Worm (Caenorhabditis elegans) whole organism, late embryonic: ENCODE data around the gene lars-1.

Source experiments
- C08G9.2 ChIP-seq: sonication (generic microtip); optimal IDR thresholded peaks from 2 replicates; lab custom pipeline; 2016; ENCODE audit warnings: mild to moderate bottlenecking, missing genetic modification characterization, moderate library complexity, missing compliant biosample characterization
- C38D4.7 ChIP-seq: fragments of 200-800 bp; sonication (Bioruptor generic); optimal IDR thresholded peaks from 2 replicates; lab custom pipeline; 2018; ENCODE audit warnings: mild to moderate bottlenecking, missing genetic modification characterization, moderate library complexity, missing compliant biosample characterization
- K09A11.1 ChIP-seq: sonication (generic microtip); optimal IDR thresholded peaks from 2 replicates; lab custom pipeline; 2017; ENCODE audit warnings: antibody characterized with exemption, mild to moderate bottlenecking, missing genetic modification characterization, missing compliant biosample characterization; ENCODE audit not compliant: insufficient read depth
- ama-1 ChIP-seq: fragments of 150-350 bp; optimal IDR thresholded peaks from 2 replicates; lab custom pipeline; 2014
- ceh-14 ChIP-seq: sonication (generic microtip); optimal IDR thresholded peaks from 2 replicates; lab custom pipeline; 2016; ENCODE audit warnings: missing genotype, missing genetic modification characterization, missing compliant biosample characterization
- ceh-18 ChIP-seq: sonication (generic microtip); optimal IDR thresholded peaks from 2 replicates; lab custom pipeline; 2016; ENCODE audit warnings: missing genetic modification characterization, missing compliant biosample characterization
- ceh-2 ChIP-seq: sonication (generic microtip); optimal IDR thresholded peaks from 2 replicates; lab custom pipeline; 2016; ENCODE audit warnings: missing genotype, missing genetic modification characterization, missing compliant biosample characterization
- ceh-22 ChIP-seq: sonication (generic microtip); optimal IDR thresholded peaks from 2 replicates; lab custom pipeline; 2017; ENCODE audit warnings: missing biosample characterization, missing genetic modification characterization
- ceh-31 ChIP-seq: sonication (generic microtip); optimal IDR thresholded peaks from 2 replicates; lab custom pipeline; 2016; ENCODE audit warnings: missing genetic modification characterization, missing compliant biosample characterization
- ceh-9 ChIP-seq: sonication (generic microtip); optimal IDR thresholded peaks from 2 replicates; lab custom pipeline; 2016; ENCODE audit warnings: mild to moderate bottlenecking, missing genetic modification characterization, inconsistent platforms, missing compliant biosample characterization
- che-1 ChIP-seq: sonication (generic microtip); optimal IDR thresholded peaks from 2 replicates; lab custom pipeline; 2016; ENCODE audit warnings: mild to moderate bottlenecking, missing genetic modification characterization, missing compliant biosample characterization
- dmd-4 ChIP-seq: sonication (generic microtip); optimal IDR thresholded peaks from 2 replicates; lab custom pipeline; 2016; ENCODE audit warnings: borderline replicate concordance, missing genetic modification characterization, missing compliant biosample characterization
- elt-2 ChIP-seq: sonication (generic microtip); optimal IDR thresholded peaks from 2 replicates; lab custom pipeline; 2016; ENCODE audit warnings: missing genetic modification reagents, missing genetic modification characterization, missing compliant biosample characterization
- eyg-1 ChIP-seq: sonication (generic microtip); optimal IDR thresholded peaks from 2 replicates; lab custom pipeline; 2016; ENCODE audit warnings: missing genotype, missing genetic modification characterization, missing compliant biosample characterization
- fkh-10 ChIP-seq: fragments of 150-350 bp; optimal IDR thresholded peaks from 2 replicates; lab custom pipeline; 2014; ENCODE audit warnings: missing biosample characterization, missing genetic modification reagents, missing genetic modification characterization
- fkh-6 ChIP-seq: sonication (generic microtip); optimal IDR thresholded peaks from 2 replicates; lab custom pipeline; 2016; ENCODE audit warnings: missing genetic modification characterization, missing compliant biosample characterization
- hlh-15 ChIP-seq: sonication (generic microtip); optimal IDR thresholded peaks from 2 replicates; lab custom pipeline; 2016; ENCODE audit warnings: missing genetic modification characterization, missing compliant biosample characterization
- hlh-30 ChIP-seq: sonication (generic microtip); optimal IDR thresholded peaks from 2 replicates; lab custom pipeline; 2017; ENCODE audit warnings: antibody characterized with exemption, missing genetic modification characterization, missing compliant biosample characterization; ENCODE audit not compliant: insufficient read depth
- hlh-8 ChIP-seq: sonication (generic microtip); optimal IDR thresholded peaks from 2 replicates; lab custom pipeline; 2016; ENCODE audit warnings: missing genotype, missing genetic modification characterization, missing compliant biosample characterization
- lim-6 ChIP-seq: sonication (generic microtip); optimal IDR thresholded peaks from 2 replicates; lab custom pipeline; 2016; ENCODE audit warnings: missing genetic modification characterization, missing compliant biosample characterization
- madf-2 ChIP-seq: sonication (generic microtip); optimal IDR thresholded peaks from 2 replicates; lab custom pipeline; 2017; ENCODE audit warnings: missing genetic modification characterization, missing compliant biosample characterization
- odd-2 ChIP-seq: sonication (generic microtip); optimal IDR thresholded peaks from 2 replicates; lab custom pipeline; 2017; ENCODE audit warnings: antibody characterized with exemption, mild to moderate bottlenecking, missing genetic modification characterization, missing compliant biosample characterization
- pat-9 ChIP-seq: fragments of 200-800 bp; sonication (Bioruptor generic); optimal IDR thresholded peaks from 2 replicates; lab custom pipeline; 2018; ENCODE audit warnings: mild to moderate bottlenecking, missing genetic modification characterization, moderate library complexity, missing compliant biosample characterization
- pax-1 ChIP-seq: fragments of 150-350 bp; optimal IDR thresholded peaks from 2 replicates; lab custom pipeline; 2014; ENCODE audit warnings: missing biosample characterization, missing genetic modification characterization
- pha-2 ChIP-seq: sonication (generic microtip); optimal IDR thresholded peaks from 2 replicates; lab custom pipeline; 2017; ENCODE audit warnings: mild to moderate bottlenecking, missing genetic modification characterization, missing compliant biosample characterization
- pha-4 ChIP-seq: fragments of 150-350 bp; optimal IDR thresholded peaks from 2 replicates; lab custom pipeline; 2018; ENCODE audit warnings: missing biosample characterization, missing genetic modification reagents, missing genetic modification characterization
- pqm-1 ChIP-seq: sonication (generic microtip); optimal IDR thresholded peaks from 2 replicates; lab custom pipeline; 2016; ENCODE audit warnings: missing genetic modification characterization, missing compliant biosample characterization
- pros-1 ChIP-seq: fragments of 150-350 bp; optimal IDR thresholded peaks from 2 replicates; lab custom pipeline; 2014; ENCODE audit warnings: missing biosample characterization, missing genetic modification reagents, missing genetic modification characterization
- ref-2 ChIP-seq: sonication (generic microtip); optimal IDR thresholded peaks from 2 replicates; lab custom pipeline; 2016; ENCODE audit warnings: missing genetic modification characterization, missing compliant biosample characterization
- sdc-2 ChIP-seq: sonication (generic microtip); optimal IDR thresholded peaks from 2 replicates; lab custom pipeline; 2016; ENCODE audit warnings: missing genotype, missing genetic modification characterization, missing compliant biosample characterization
- sox-2 ChIP-seq: fragments of 200-800 bp; sonication (Bioruptor generic); IDR thresholded peaks from 2 replicates; pipeline ENCODE4 v1.3.6; 2022; ENCODE audit warnings: missing genetic modification reagents, missing genetic modification characterization, missing compliant biosample characterization
- syd-9 ChIP-seq: sonication (generic microtip); optimal IDR thresholded peaks from 2 replicates; lab custom pipeline; 2016; ENCODE audit warnings: mild to moderate bottlenecking, missing genetic modification characterization, moderate library complexity, missing compliant biosample characterization
- tbx-2 ChIP-seq: sonication (generic microtip); optimal IDR thresholded peaks from 2 replicates; lab custom pipeline; 2016; ENCODE audit warnings: missing genetic modification characterization, missing compliant biosample characterization
- tbx-7 ChIP-seq: sonication (generic microtip); optimal IDR thresholded peaks from 2 replicates; lab custom pipeline; 2016; ENCODE audit warnings: missing genotype, missing genetic modification characterization, missing compliant biosample characterization
- unc-3 ChIP-seq, 2 experiments: fragments of 200-800 bp in 1 of 2; sonication (Bioruptor generic) in 1 of 2; sonication (generic microtip) in 1 of 2; conservative IDR thresholded peaks in 1 of 2; optimal IDR thresholded peaks in 1 of 2; 2 replicates each; pipeline versions ENCODE4 v1.3.6 to Lab custom; 2016 to 2022; ENCODE audit warnings: missing compliant biosample characterization in 2 of 2, missing genetic modification characterization in 2 of 2, missing genetic modification reagents in 1 of 2
- unc-55 ChIP-seq: sonication (generic microtip); optimal IDR thresholded peaks from 2 replicates; lab custom pipeline; 2017; ENCODE audit warnings: missing biosample characterization, missing genetic modification reagents, missing genetic modification characterization
- unc-86 ChIP-seq: sonication (generic microtip); optimal IDR thresholded peaks from 2 replicates; lab custom pipeline; 2016; ENCODE audit warnings: missing genetic modification characterization, missing compliant biosample characterization
- ztf-16 ChIP-seq: sonication (generic microtip); optimal IDR thresholded peaks from 2 replicates; lab custom pipeline; 2017; ENCODE audit warnings: missing genetic modification characterization, missing compliant biosample characterization

lars-1 gene

DNA sequence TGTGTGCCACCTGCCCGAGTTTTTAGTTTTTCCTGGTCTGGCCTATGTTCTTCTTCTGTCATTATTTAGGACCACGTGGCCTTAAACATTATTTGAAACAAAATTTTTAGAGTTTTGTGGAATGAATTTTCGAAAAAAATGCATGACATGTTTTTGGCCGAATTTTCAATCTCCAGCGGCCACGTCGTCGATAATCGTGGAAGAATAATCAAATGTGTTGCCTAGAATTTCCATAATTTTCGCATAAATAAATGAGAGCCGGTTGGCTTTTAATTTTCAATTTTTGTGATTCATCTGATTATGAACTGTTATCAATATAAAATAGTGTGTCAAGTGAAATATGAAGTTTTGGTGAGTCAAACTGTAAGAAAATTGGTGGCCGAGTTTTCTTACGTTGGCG, 25.7 kb downstream of the lars-1 start, which contains the start of gene C01G12.16:
Gene C01G12.16, plus strand, starts transcription at position 301 of the 400 bp plus-strand sequence.
- no peak for TF ChIP-seq ceh-2
- TF ChIP-seq pax-1 (tag; lab: Kevin White, UChicago): no peak
- no peak for TF ChIP-seq ceh-18
- TF ChIP-seq che-1 (tag; lab: Kevin White, UChicago): no peak
- no peak for TF ChIP-seq odd-2 (tag; lab: Kevin White, UChicago)
- no peak for TF ChIP-seq C38D4.7 (GFP tag; lab: Kevin White, UChicago)
- TF ChIP-seq unc-55 (GFP tag; lab: Kevin White, UChicago): no peak
- no peak for TF ChIP-seq hlh-30 (tag; lab: Kevin White, UChicago)

DNA sequence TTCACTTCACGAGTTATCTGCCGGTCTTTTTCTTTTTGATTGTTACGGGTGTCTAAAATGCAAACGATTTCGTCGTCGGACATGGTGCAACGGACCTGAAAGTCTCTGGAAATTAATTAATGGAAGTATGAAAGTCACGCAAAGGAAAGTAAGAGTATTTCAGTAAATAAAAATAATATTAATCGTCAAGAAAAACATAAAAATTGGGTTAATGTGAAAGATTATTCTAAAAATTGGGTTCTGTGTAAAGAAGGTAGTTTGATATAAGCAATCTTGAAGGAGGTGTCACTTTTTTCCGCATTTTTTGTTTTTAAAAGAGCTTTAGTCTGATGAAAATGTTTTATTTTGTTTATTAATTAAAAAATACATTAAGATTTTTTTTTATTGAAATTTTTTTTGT, 29.3 kb downstream of the lars-1 start, which contains the start of gene C16C10.9:
Gene C16C10.9, minus strand, starts transcription at position 101 of the 400 bp plus-strand sequence.
- no peak for TF ChIP-seq K09A11.1 (tag; lab: Kevin White, UChicago)

DNA sequence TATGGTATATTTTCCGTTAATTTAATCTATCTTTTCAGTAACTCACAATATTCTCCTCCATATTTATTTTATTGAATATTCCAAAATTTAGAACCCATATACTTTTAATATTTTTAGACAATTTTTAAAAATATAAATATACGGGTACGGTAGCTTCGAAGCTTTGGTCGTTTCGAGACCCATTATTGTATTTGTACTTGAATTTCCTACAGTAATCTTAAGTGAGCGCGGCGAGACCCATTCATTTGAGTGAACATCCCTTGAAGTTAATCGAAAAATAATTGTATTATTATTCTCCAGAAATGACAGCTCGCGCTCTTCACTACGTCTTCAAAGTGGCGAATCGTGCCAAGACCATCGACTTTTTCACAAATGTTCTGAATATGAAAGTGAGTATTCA, 33.3 kb downstream of the lars-1 start, which contains the start of gene glod-4:
Gene glod-4, plus strand, starts transcription at position 301 of the 400 bp plus-strand sequence.
- no peak for TF ChIP-seq pha-4 (tag; lab: Kevin White, UChicago)
- no peak for TF ChIP-seq pat-9 (tag; lab: Kevin White, UChicago)
- TF ChIP-seq hlh-8: no peak
- no peak for TF ChIP-seq pha-2 (tag; lab: Kevin White, UChicago)
- no peak for TF ChIP-seq ceh-14 (tag; lab: Kevin White, UChicago)
- TF ChIP-seq fkh-10: no peak
- TF ChIP-seq pax-1 (tag; lab: Kevin White, UChicago): no peak
- TF ChIP-seq sdc-2 (tag; lab: Kevin White, UChicago): no peak
- TF ChIP-seq tbx-7 (tag; lab: Kevin White, UChicago): no peak
- no peak for TF ChIP-seq ceh-9 (tag; lab: Kevin White, UChicago)
- TF ChIP-seq unc-3 (GFP tag; conservative IDR thresholded peaks at IDR 0.05; lab: Robert Waterston, UW): no peak
- no peak for TF ChIP-seq unc-3 (tag; optimal IDR thresholded peaks at IDR 0.05; lab: Kevin White, UChicago)
- no peak for TF ChIP-seq pros-1
- TF ChIP-seq syd-9 (tag; lab: Kevin White, UChicago): no peak
- TF ChIP-seq hlh-15: no peak
- no peak for TF ChIP-seq lim-6 (tag; lab: Kevin White, UChicago)
- no peak for TF ChIP-seq unc-55 (GFP tag; lab: Kevin White, UChicago)
- no peak for TF ChIP-seq hlh-30 (tag; lab: Kevin White, UChicago)
- no peak for TF ChIP-seq madf-2 (tag; lab: Kevin White, UChicago)

DNA sequence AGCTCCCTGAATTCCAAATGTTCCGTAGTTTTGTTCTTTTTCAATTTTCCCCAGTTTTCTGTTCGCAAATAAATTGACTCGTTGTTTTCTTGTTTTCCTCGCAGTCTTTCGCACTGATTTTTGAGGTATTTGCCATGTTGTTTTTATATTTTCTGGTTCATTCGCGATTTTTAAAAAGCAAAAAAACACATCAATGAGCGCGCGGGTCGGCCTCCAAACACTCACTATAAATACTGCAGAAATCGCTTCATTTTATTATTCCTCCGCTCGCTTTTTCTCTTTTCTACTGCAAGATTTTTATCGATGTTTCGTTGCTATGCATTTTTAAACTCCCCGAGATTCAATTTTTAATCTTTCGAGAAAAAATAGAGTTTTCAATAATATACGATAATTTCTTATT, 33.8 kb downstream of the lars-1 start:
- TF ChIP-seq K09A11.1 (tag; lab: Kevin White, UChicago) (no peak), ref-2 (no peak), elt-2 (tag; lab: Kevin White, UChicago) (no peak), odd-2 (tag; lab: Kevin White, UChicago) (no peak), ztf-16 (tag; lab: Kevin White, UChicago) (no peak), eyg-1 (no peak), unc-3 (GFP tag; conservative IDR thresholded peaks at IDR 0.05; lab: Robert Waterston, UW) (no peak), unc-3 (tag; optimal IDR thresholded peaks at IDR 0.05; lab: Kevin White, UChicago) (no peak)
- TF ChIP-seq, all 69 proteins: peak for 0

DNA sequence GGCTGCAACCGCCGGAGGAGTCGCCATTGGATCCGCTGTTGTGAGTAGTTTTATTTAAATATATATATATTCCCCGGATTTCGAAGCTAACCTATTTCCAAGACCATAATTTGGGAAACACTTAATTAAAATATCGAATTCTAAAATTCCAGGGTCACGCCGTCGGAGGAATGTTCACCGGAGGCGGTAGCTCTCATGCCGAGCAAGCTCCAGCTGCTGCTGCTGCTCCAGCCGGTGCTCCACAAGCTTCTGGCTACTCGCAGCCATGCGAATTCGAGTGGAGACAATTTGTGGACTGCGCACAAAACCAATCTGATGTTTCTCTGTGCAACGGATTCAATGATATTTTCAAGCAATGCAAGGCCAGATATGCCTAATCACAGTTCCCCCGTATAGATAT, 34.3 kb downstream of the lars-1 start:
- TF ChIP-seq tbx-2 (tag; lab: Kevin White, UChicago) (no peak), unc-86 (no peak), ceh-22 (tag; lab: Kevin White, UChicago) (no peak), madf-2 (tag; lab: Kevin White, UChicago) (no peak), sdc-2 (tag; lab: Kevin White, UChicago) (no peak), ceh-31 (tag; lab: Kevin White, UChicago) (no peak), fkh-6 (tag; lab: Kevin White, UChicago) (no peak), pqm-1 (tag; lab: Kevin White, UChicago) (no peak), dmd-4 (tag; lab: Kevin White, UChicago) (no peak), che-1 (tag; lab: Kevin White, UChicago) (no peak), C08G9.2 (tag; lab: Kevin White, UChicago) (no peak), ref-2 (no peak), sox-2 (GFP tag; lab: Robert Waterston, UW) (no peak), ama-1 (lab: Kevin White, UChicago) (no peak)
